Fruit fly (Drosophila melanogaster): ENCODE measurements around the gene Had1.

Gene Had1

dm6 chrX:16278783-16279182 lies 29.7 kb downstream of the Had1 start (continued):
- TF ChIP-seq schlank (tag; optimal IDR thresholded peaks at IDR 0.05) (peak; percentile 46), CG7987 (GFP tag; optimal IDR thresholded peaks at IDR 0.05) (peak; percentile 51), sens (GFP tag) (peak; percentile 87), HHEX (GFP tag; optimal IDR thresholded peaks at IDR 0.05) (peak; percentile 84), CG33557 (GFP tag; optimal IDR thresholded peaks at IDR 0.05) (peak; percentile 91), Pdp1 (GFP tag; optimal IDR thresholded peaks at IDR 0.05) (peak; percentile 18 to 41), Blimp-1 (GFP tag; optimal IDR thresholded peaks at IDR 0.05) (peak; percentile 87), cwo (GFP tag; optimal IDR thresholded peaks at IDR 0.05) (peak; percentile 76), CTCF (GFP tag; optimal IDR thresholded peaks at IDR 0.05) (peak; percentile 45), gsb-n (tag; optimal IDR thresholded peaks at IDR 0.05) (peak; percentile 84), HLHmδ (GFP tag; optimal IDR thresholded peaks at IDR 0.05) (no peak), NFAT (GFP tag; IDR thresholded peaks at IDR 0.05) (peak; percentile 59), ham (GFP tag; IDR thresholded peaks at IDR 0.05) (0 out of 2 replicates have a peak, but pooled peaks have one; percentile 44), CG7271 (tag; optimal IDR thresholded peaks at IDR 0.05) (peak; percentile 61), nerfin-1 (tag; optimal IDR thresholded peaks at IDR 0.05) (peak; percentile 82), CG12104 (GFP tag; optimal IDR thresholded peaks at IDR 0.05) (peak; percentile 72), chif (GFP tag; optimal IDR thresholded peaks at IDR 0.05) (peak; percentile 59 to 78), MESR4 (GFP tag; optimal IDR thresholded peaks at IDR 0.05) (peak; percentile 7), CG12744 (GFP tag; optimal IDR thresholded peaks at IDR 0.05) (peak; percentile 15), CG14860 (GFP tag; IDR thresholded peaks at IDR 0.05; ENCODE audit: partially characterized antibody) (no peak), CG42726 (GFP tag; IDR thresholded peaks at IDR 0.05; ENCODE audit: partially characterized antibody) (no peak), CG12299 (tag; optimal IDR thresholded peaks at IDR 0.05) (peak; percentile 87), bsh (GFP tag; optimal IDR thresholded peaks at IDR 0.05) (peak; percentile 80 to 93), Mad (GFP tag; optimal IDR thresholded peaks at IDR 0.05) (peak; percentile 73), Sox102F (GFP tag; optimal IDR thresholded peaks at IDR 0.05) (peak; percentile 83), Spps (tag; optimal IDR thresholded peaks at IDR 0.05) (peak; percentile 84), HLH54F (GFP tag; optimal IDR thresholded peaks at IDR 0.05) (peak; percentile 15), Hr78 (GFP tag; optimal IDR thresholded peaks at IDR 0.05) (no peak), zfh2 (GFP tag; optimal IDR thresholded peaks at IDR 0.05) (no peak), Hand (GFP tag; optimal IDR thresholded peaks at IDR 0.05) (peak; percentile 81), CG9437 (GFP tag; optimal IDR thresholded peaks at IDR 0.05) (peak; percentile 27), CG15479 (GFP tag; optimal IDR thresholded peaks at IDR 0.05) (no peak), CG15011 (GFP tag; optimal IDR thresholded peaks at IDR 0.05) (peak; percentile 76), sd (tag; optimal IDR thresholded peaks at IDR 0.05) (no peak), CG11560 (tag; IDR thresholded peaks at IDR 0.05) (peak; percentile 44; the same call in 1 of the 3 replicates), CG18619 (GFP tag; optimal IDR thresholded peaks at IDR 0.05) (peak; percentile 75)

DNA sequence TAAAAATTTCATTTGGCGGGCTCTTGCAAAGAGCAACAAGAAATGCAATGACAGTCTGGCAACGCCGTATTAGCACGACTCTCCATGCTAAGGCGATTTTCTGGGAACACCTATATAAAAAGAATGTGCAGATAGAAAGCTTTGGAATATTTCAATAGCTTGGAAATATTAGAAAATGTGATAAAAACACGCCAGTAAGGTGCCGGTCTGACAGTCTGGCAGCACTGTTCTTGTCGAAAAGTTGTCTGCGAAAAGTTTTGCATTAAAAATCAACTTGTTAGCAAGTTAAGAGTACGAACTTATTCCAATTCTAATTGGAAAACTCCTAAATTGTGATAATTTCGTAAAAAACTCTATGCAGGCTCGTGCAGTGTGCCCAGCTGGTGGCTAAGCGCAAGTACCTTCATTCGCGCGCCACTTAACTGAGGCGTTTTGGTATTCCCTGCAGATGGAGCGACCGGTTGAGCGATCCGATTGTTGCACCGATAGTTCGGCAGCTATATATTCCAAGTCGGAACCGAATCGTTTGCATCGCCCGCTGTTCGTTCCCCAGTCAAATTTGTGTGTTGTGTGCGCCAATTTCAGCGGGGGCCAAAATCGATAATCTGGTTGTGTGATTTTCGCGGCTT lies 30.5 kb downstream of the Had1 start, which contains the start of gene eas:
Gene eas, plus strand, starts transcription at position 451 of the 629 bp plus-strand sequence.
- TF ChIP-seq CG12659 (GFP tag; optimal IDR thresholded peaks at IDR 0.05) (peak; percentile 47), CG11456 (GFP tag; IDR thresholded peaks at IDR 0.05) (peak; percentile 53; the same call in 2 of the 3 replicates), amos (GFP tag; IDR thresholded peaks at IDR 0.05; ENCODE audit: partially characterized antibody) (peak; percentile 87), disco-r (GFP tag; optimal IDR thresholded peaks at IDR 0.05) (peak; percentile 27), BEAF-32 (GFP tag; optimal IDR thresholded peaks at IDR 0.05) (peak; percentile 87), Antp (GFP tag; optimal IDR thresholded peaks at IDR 0.05) (no peak), ci (GFP tag; IDR thresholded peaks at IDR 0.05) (peak; percentile 74), ssp (GFP tag; IDR thresholded peaks at IDR 0.05) (peak; percentile 50; the same call in 1 of the 2 replicates), ap (GFP tag; IDR thresholded peaks at IDR 0.05) (no peak), jing (GFP tag; optimal IDR thresholded peaks at IDR 0.05) (no peak), croc (GFP tag; conservative IDR thresholded peaks at IDR 0.05) (no peak), CG6654 (GFP tag; optimal IDR thresholded peaks at IDR 0.05) (no peak), CG3281 (GFP tag; optimal IDR thresholded peaks at IDR 0.05) (no peak), CG31224 (GFP tag; IDR thresholded peaks at IDR 0.05) (no peak), CG34422 (GFP tag; IDR thresholded peaks at IDR 0.05) (no peak)

Data from whole organism, embryonic.